Worm (Caenorhabditis elegans) whole organism, L2 larva: ENCODE measurements around the gene ZK512.10.

Experiments used
- F13H6.1 ChIP-seq: sonication (generic microtip); optimal IDR thresholded peaks from 2 replicates; lab custom pipeline; 2016; ENCODE audit warnings: missing genetic modification characterization, missing compliant biosample characterization
- R02D3.7 ChIP-seq: fragments of 150-350 bp; optimal IDR thresholded peaks from 2 replicates; lab custom pipeline; 2014; ENCODE audit warnings: missing biosample characterization, missing genetic modification characterization
- blmp-1 ChIP-seq: sonication (generic microtip); optimal IDR thresholded peaks from 2 replicates; lab custom pipeline; 2017; ENCODE audit warnings: missing genetic modification characterization, mild to moderate bottlenecking, missing compliant biosample characterization, antibody characterized with exemption, moderate library complexity; ENCODE audit not compliant: insufficient read depth
- elt-3 ChIP-seq: sonication (generic microtip); optimal IDR thresholded peaks from 2 replicates; lab custom pipeline; 2017; ENCODE audit warnings: missing biosample characterization, missing genetic modification characterization
- fos-1 ChIP-seq: fragments of 150-350 bp; optimal IDR thresholded peaks from 2 replicates; lab custom pipeline; 2014; ENCODE audit warnings: missing biosample characterization, missing genetic modification characterization
- lsy-2 ChIP-seq, 2 experiments: fragments of 150-350 bp in 1 of 2; sonication (generic microtip) in 1 of 2; optimal IDR thresholded peaks; 2 replicates each; lab custom pipeline; 2014 to 2017; ENCODE audit warnings: missing biosample characterization in 2 of 2, missing genetic modification characterization in 2 of 2
- mab-5 ChIP-seq: fragments of 150-350 bp; optimal IDR thresholded peaks from 2 replicates; lab custom pipeline; 2014; ENCODE audit warnings: missing biosample characterization, missing genetic modification characterization
- mbf-1 ChIP-seq: sonication (generic microtip); optimal IDR thresholded peaks from 2 replicates; lab custom pipeline; 2017; ENCODE audit warnings: missing biosample characterization, missing genetic modification characterization
- nhr-12 ChIP-seq: fragments of 150-350 bp; optimal IDR thresholded peaks from 2 replicates; lab custom pipeline; 2014; ENCODE audit warnings: missing biosample characterization, missing genetic modification characterization
- nhr-129 ChIP-seq: fragments of 150-350 bp; optimal IDR thresholded peaks from 2 replicates; lab custom pipeline; 2014; ENCODE audit warnings: missing biosample characterization, missing genetic modification characterization
- nhr-237 ChIP-seq: fragments of 150-350 bp; optimal IDR thresholded peaks from 2 replicates; lab custom pipeline; 2014; ENCODE audit warnings: missing biosample characterization, missing genetic modification characterization
- nhr-25 ChIP-seq: fragments of 150-350 bp; sonication (generic microtip); optimal IDR thresholded peaks from 3 replicates; lab custom pipeline; 2014; ENCODE audit warnings: missing biosample characterization, missing genetic modification characterization
- sma-9 ChIP-seq, 2 experiments: fragments of 150-350 bp in 1 of 2; sonication (generic microtip) in 1 of 2; optimal IDR thresholded peaks; 2 replicates each; lab custom pipeline; 2014 to 2016; ENCODE audit warnings: missing genetic modification characterization in 2 of 2, mild to moderate bottlenecking in 1 of 2, missing biosample characterization in 1 of 2, missing compliant biosample characterization in 1 of 2, missing genetic modification reagents in 1 of 2, moderate library complexity in 1 of 2
- snpc-4 ChIP-seq: fragments of 150-350 bp; optimal IDR thresholded peaks from 2 replicates; lab custom pipeline; 2014; ENCODE audit warnings: missing biosample characterization, missing genetic modification characterization
- unc-55 ChIP-seq: fragments of 150-350 bp; sonication (generic microtip); optimal IDR thresholded peaks from 3 replicates; lab custom pipeline; 2014; ENCODE audit warnings: missing biosample characterization, missing genetic modification reagents, missing genetic modification characterization

The ZK512.10 gene

ce11 chrIII:9173239-9173638, 42.6 kb downstream of the ZK512.10 start:
- no peak for TF ChIP-seq R02D3.7 (tag; lab: Kevin White, UChicago)
- TF ChIP-seq lsy-2 (tag; optimal IDR thresholded peaks at IDR 0.05; lab: Kevin White, UChicago) = no peak
- TF ChIP-seq fos-1 (tag; lab: Kevin White, UChicago) = peak; percentile 33
- no peak for TF ChIP-seq nhr-25 (tag; lab: Kevin White, UChicago)
- TF ChIP-seq sma-9 (GFP tag; optimal IDR thresholded peaks at IDR 0.05; lab: Kevin White, UChicago) = peak; percentile 21
- no peak for TF ChIP-seq sma-9 (tag; optimal IDR thresholded peaks at IDR 0.05; lab: Kevin White, UChicago)
- TF ChIP-seq snpc-4 (tag; lab: Kevin White, UChicago) = no peak
- TF ChIP-seq F13H6.1 (tag; lab: Kevin White, UChicago) = no peak
- no peak for TF ChIP-seq mbf-1
- TF ChIP-seq unc-55 (GFP tag; lab: Kevin White, UChicago) = no peak
- TF ChIP-seq nhr-129 (tag; lab: Kevin White, UChicago) = no peak
- TF ChIP-seq blmp-1 = no peak
- TF ChIP-seq nhr-237 (tag; lab: Kevin White, UChicago) = no peak

DNA sequence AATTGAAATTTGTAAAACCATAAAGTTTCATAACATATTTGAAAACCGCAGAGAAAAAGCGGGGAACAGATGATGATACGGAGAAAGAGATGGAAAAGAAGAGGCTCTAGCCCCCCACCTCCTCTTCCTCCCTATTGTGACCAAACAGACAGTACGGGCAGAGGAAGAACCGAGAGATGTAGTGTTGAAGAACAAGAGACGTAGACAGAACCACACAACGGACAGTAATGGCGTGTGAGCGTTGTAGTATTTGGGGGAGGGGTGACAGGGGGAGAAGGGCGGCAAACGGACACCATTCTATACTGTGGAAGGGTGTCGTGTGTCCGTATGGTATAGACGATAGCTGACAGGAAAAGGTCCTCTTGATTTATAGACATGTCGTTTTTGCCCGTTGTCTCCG, 45.3 kb downstream of the ZK512.10 start:
- peak; percentile 19 for TF ChIP-seq fos-1 (tag; lab: Kevin White, UChicago)
- TF ChIP-seq elt-3 (tag; lab: Kevin White, UChicago) = no peak

ce11 chrIII:9177874-9178273, 47.2 kb downstream of the ZK512.10 start:
- TF ChIP-seq nhr-12 = no peak
- TF ChIP-seq mab-5 (tag; lab: Kevin White, UChicago) = peak; percentile 84
- TF ChIP-seq unc-55 (GFP tag; lab: Kevin White, UChicago) = peak; percentile 40
